Fruit fly (Drosophila melanogaster) whole organism, embryonic: ENCODE results near the gene CG1575.

Experiments used
- Antp ChIP-seq: fragments of 200-800 bp; sonication (Bioruptor generic); optimal IDR thresholded peaks from 3 replicates; lab custom pipeline; 2016; ENCODE audit warnings: missing biosample characterization, missing genetic modification characterization
- CG12219 ChIP-seq: fragments of 200-800 bp; sonication (Bioruptor generic); optimal IDR thresholded peaks from 3 replicates; lab custom pipeline; 2018; ENCODE audit warnings: missing biosample characterization, mild to moderate bottlenecking, missing genetic modification characterization
- CG12391 ChIP-seq: fragments of 200-800 bp; sonication (Bioruptor generic); optimal IDR thresholded peaks from 3 replicates; lab custom pipeline; 2018; ENCODE audit warnings: missing biosample characterization, mild to moderate bottlenecking, missing genetic modification characterization, moderate library complexity
- CG14014 ChIP-seq: fragments of 200-800 bp; sonication (Bioruptor generic); IDR thresholded peaks from 2 replicates; pipeline ENCODE4 v1.3.6; 2022; ENCODE audit warnings: missing biosample characterization, missing genetic modification characterization
- CG1529 ChIP-seq: fragments of 200-800 bp; sonication (Bioruptor generic); optimal IDR thresholded peaks from 3 replicates; lab custom pipeline; 2018; ENCODE audit warnings: missing biosample characterization, missing genetic modification characterization
- CG17361 ChIP-seq: fragments of 200-800 bp; sonication (Bioruptor generic); IDR thresholded peaks from 3 replicates; pipeline ENCODE4 v1.3.6; 2022; ENCODE audit warnings: missing biosample characterization, missing genetic modification characterization
- CG1792 ChIP-seq: fragments of 200-800 bp; sonication (Bioruptor generic); optimal IDR thresholded peaks from 2 replicates; lab custom pipeline; 2016; ENCODE audit warnings: missing biosample characterization, missing genetic modification characterization
- CG1832 ChIP-seq: fragments of 200-800 bp; sonication (Bioruptor generic); optimal IDR thresholded peaks from 2 replicates; lab custom pipeline; 2017; ENCODE audit warnings: missing biosample characterization, mild to moderate bottlenecking, missing genetic modification characterization, inconsistent platforms
- CG2129 ChIP-seq: fragments of 200-800 bp; sonication (Bioruptor generic); IDR thresholded peaks from 2 replicates; pipeline ENCODE4 v1.3.6; 2022; ENCODE audit warnings: missing biosample characterization, missing genetic modification characterization; ENCODE audit not compliant: partially characterized antibody
- CG2199 ChIP-seq: fragments of 200-800 bp; sonication (Bioruptor generic); IDR thresholded peaks from 3 replicates; pipeline ENCODE4 v1.3.6; 2022; ENCODE audit warnings: missing biosample characterization, missing genetic modification characterization
- CG4328 ChIP-seq: fragments of 200-800 bp; sonication (Bioruptor generic); optimal IDR thresholded peaks from 3 replicates; lab custom pipeline; 2017; ENCODE audit warnings: missing biosample characterization, missing genetic modification reagents, missing genetic modification characterization
- CG4404 ChIP-seq: fragments of 200-800 bp; sonication (Bioruptor generic); IDR thresholded peaks from 2 replicates; pipeline ENCODE4 v1.3.6; 2022; ENCODE audit warnings: missing biosample characterization, missing genetic modification characterization
- CG6254 ChIP-seq: fragments of 200-800 bp; sonication (Bioruptor generic); optimal IDR thresholded peaks from 3 replicates; lab custom pipeline; 2017; ENCODE audit warnings: mild to moderate bottlenecking, missing biosample characterization, missing genetic modification reagents, missing genetic modification characterization
- CG8359 ChIP-seq: fragments of 200-800 bp; sonication (Bioruptor generic); optimal IDR thresholded peaks from 2 replicates; lab custom pipeline; 2017; ENCODE audit warnings: missing biosample characterization, mild to moderate bottlenecking, missing genetic modification characterization, borderline replicate concordance
- CkIIα-i1 ChIP-seq: fragments of 200-800 bp; sonication (Bioruptor generic); IDR thresholded peaks from 2 replicates; pipeline ENCODE4 v1.3.6; 2022; ENCODE audit warnings: missing biosample characterization, missing genetic modification characterization
- CrebB ChIP-seq: fragments of 200-800 bp; sonication (Bioruptor generic); optimal IDR thresholded peaks from 3 replicates; lab custom pipeline; 2018; ENCODE audit warnings: missing biosample characterization, mild to moderate bottlenecking, missing genetic modification characterization
- D19A ChIP-seq: fragments of 200-800 bp; optimal IDR thresholded peaks from 3 replicates; lab custom pipeline; 2019; ENCODE audit warnings: missing biosample characterization, mild to moderate bottlenecking, missing genetic modification characterization, moderate library complexity
- Dfd ChIP-seq, 2 experiments: fragments of >200 bp; optimal IDR thresholded peaks; 2 replicates each; lab custom pipeline; 2017; ENCODE audit warnings: missing biosample characterization in 2 of 2, missing genetic modification characterization in 2 of 2
- Fer1 ChIP-seq: fragments of 200-800 bp; sonication (Bioruptor generic); optimal IDR thresholded peaks from 2 replicates; lab custom pipeline; 2017; ENCODE audit warnings: missing biosample characterization, mild to moderate bottlenecking, missing genetic modification characterization
- HHEX ChIP-seq: fragments of 200-800 bp; sonication (Bioruptor generic); optimal IDR thresholded peaks from 3 replicates; lab custom pipeline; 2017; ENCODE audit warnings: missing biosample characterization, mild to moderate bottlenecking, missing genetic modification characterization, missing genetic modification reagents
- HLH54F ChIP-seq: fragments of 200-800 bp; sonication (Bioruptor generic); optimal IDR thresholded peaks from 3 replicates; lab custom pipeline; 2016; ENCODE audit warnings: missing biosample characterization, missing genetic modification characterization
- Hr51 ChIP-seq, 2 experiments: fragments of 200-800 bp; sonication (Bioruptor generic); optimal IDR thresholded peaks; 2 replicates in 1 of 2; 3 replicates in 1 of 2; lab custom pipeline; 2016 to 2018; ENCODE audit warnings: missing biosample characterization in 2 of 2, missing genetic modification characterization in 2 of 2, mild to moderate bottlenecking in 1 of 2, moderate library complexity in 1 of 2
- Mrtf ChIP-seq: fragments of 200-800 bp; sonication (Bioruptor generic); IDR thresholded peaks from 3 replicates; pipeline ENCODE4 v1.3.6; 2022; ENCODE audit warnings: missing biosample characterization, missing genetic modification characterization
- NK7.1 ChIP-seq: fragments of 200-800 bp; sonication (Bioruptor generic); optimal IDR thresholded peaks from 3 replicates; lab custom pipeline; 2016; ENCODE audit warnings: missing biosample characterization, missing genetic modification characterization
- Oaz ChIP-seq: fragments of 200-800 bp; sonication (Bioruptor generic); IDR thresholded peaks from 2 replicates; pipeline ENCODE4 v1.3.6; 2022; ENCODE audit warnings: missing biosample characterization, missing genetic modification characterization
- Opbp ChIP-seq: fragments of 200-800 bp; sonication (Bioruptor generic); IDR thresholded peaks from 3 replicates; pipeline ENCODE4 v1.3.6; 2022; ENCODE audit warnings: missing biosample characterization, missing genetic modification characterization; ENCODE audit not compliant: partially characterized antibody
- Ravus ChIP-seq: fragments of 200-800 bp; sonication (Bioruptor generic); IDR thresholded peaks from 2 replicates; pipeline ENCODE4 v1.3.6; 2022; ENCODE audit warnings: missing biosample characterization, missing genetic modification characterization
- Rfx ChIP-seq: fragments of 200-800 bp; sonication (Bioruptor generic); IDR thresholded peaks from 2 replicates; pipeline ENCODE4 v1.3.6; 2022; ENCODE audit warnings: missing biosample characterization, missing genetic modification characterization
- YL-1 ChIP-seq: fragments of 200-800 bp; sonication (Bioruptor generic); optimal IDR thresholded peaks from 3 replicates; lab custom pipeline; 2017; ENCODE audit warnings: missing biosample characterization, mild to moderate bottlenecking, missing genetic modification characterization
- ap ChIP-seq: fragments of 200-800 bp; sonication (Bioruptor generic); IDR thresholded peaks from 2 replicates; pipeline ENCODE4 v1.3.6; 2022; ENCODE audit warnings: missing biosample characterization, missing genetic modification characterization
- ara ChIP-seq: fragments of 200-800 bp; sonication (Bioruptor generic); IDR thresholded peaks from 2 replicates; pipeline ENCODE4 v1.3.6; 2022; ENCODE audit warnings: missing biosample characterization, missing genetic modification characterization
- bsh ChIP-seq, 2 experiments: fragments of 200-800 bp; sonication (Bioruptor generic); optimal IDR thresholded peaks; 2 replicates each; lab custom pipeline; 2017 to 2018; ENCODE audit warnings: mild to moderate bottlenecking in 2 of 2, missing biosample characterization in 2 of 2, missing genetic modification characterization in 2 of 2, moderate library complexity in 1 of 2
- chinmo ChIP-seq: fragments of 200-800 bp; sonication (Bioruptor generic); IDR thresholded peaks from 4 replicates; pipeline ENCODE4 v1.3.6; 2022; ENCODE audit warnings: missing biosample characterization, missing genetic modification characterization; ENCODE audit not compliant: partially characterized antibody
- dan ChIP-seq: fragments of 200-800 bp; sonication (Bioruptor generic); IDR thresholded peaks from 2 replicates; pipeline ENCODE4 v1.3.6; 2022; ENCODE audit warnings: missing biosample characterization, missing genetic modification characterization
- dati ChIP-seq: fragments of 200-800 bp; sonication (Bioruptor generic); IDR thresholded peaks from 2 replicates; pipeline ENCODE4 v1.3.6; 2022; ENCODE audit warnings: missing biosample characterization, missing genetic modification characterization
- ems ChIP-seq: fragments of 200-800 bp; sonication (Bioruptor generic); optimal IDR thresholded peaks from 3 replicates; lab custom pipeline; 2016; ENCODE audit warnings: missing biosample characterization, missing genetic modification characterization
- esg ChIP-seq: fragments of 200-800 bp; sonication (Bioruptor generic); conservative IDR thresholded peaks from 2 replicates; pipeline ENCODE4 v1.3.6; 2022; ENCODE audit warnings: missing biosample characterization, missing genetic modification characterization
- ewg ChIP-seq: fragments of 200-800 bp; sonication (Bioruptor generic); optimal IDR thresholded peaks from 3 replicates; lab custom pipeline; 2017; ENCODE audit warnings: mild to moderate bottlenecking, missing biosample characterization, missing genetic modification reagents, missing genetic modification characterization
- eyg ChIP-seq: fragments of 200-800 bp; sonication (Bioruptor generic); optimal IDR thresholded peaks from 3 replicates; lab custom pipeline; 2016; ENCODE audit warnings: missing biosample characterization, missing genetic modification characterization
- gcm2 ChIP-seq: fragments of 200-800 bp; sonication (Bioruptor generic); optimal IDR thresholded peaks from 2 replicates; lab custom pipeline; 2016; ENCODE audit warnings: missing biosample characterization, missing genetic modification characterization
- jigr1 ChIP-seq: fragments of 200-800 bp; sonication (Bioruptor generic); IDR thresholded peaks from 3 replicates; pipeline ENCODE4 v1.3.6; 2022; ENCODE audit warnings: missing biosample characterization, missing genetic modification characterization
- kni ChIP-seq: fragments of 200-800 bp; sonication (Bioruptor generic); optimal IDR thresholded peaks from 3 replicates; lab custom pipeline; 2017; ENCODE audit warnings: mild to moderate bottlenecking, missing biosample characterization, missing genetic modification reagents, missing genetic modification characterization
- oc ChIP-seq: fragments of 200-800 bp; sonication (Bioruptor generic); optimal IDR thresholded peaks from 2 replicates; lab custom pipeline; 2018; ENCODE audit warnings: missing biosample characterization, mild to moderate bottlenecking, missing genetic modification characterization, moderate library complexity
- repo ChIP-seq: fragments of 200-800 bp; sonication (Bioruptor generic); optimal IDR thresholded peaks from 2 replicates; lab custom pipeline; 2016; ENCODE audit warnings: missing biosample characterization, missing genetic modification characterization
- sd ChIP-seq: fragments of 200-800 bp; sonication (Bioruptor generic); optimal IDR thresholded peaks from 3 replicates; lab custom pipeline; 2018; ENCODE audit warnings: missing biosample characterization, mild to moderate bottlenecking, missing genetic modification characterization, moderate library complexity
- sim ChIP-seq: fragments of 200-800 bp; sonication (Bioruptor generic); IDR thresholded peaks from 2 replicates; pipeline ENCODE4 v1.3.6; 2022; ENCODE audit warnings: missing biosample characterization, missing genetic modification characterization
- sr ChIP-seq: fragments of 200-800 bp; sonication (Bioruptor generic); IDR thresholded peaks from 3 replicates; pipeline ENCODE4 v1.3.6; 2022; ENCODE audit warnings: missing biosample characterization, missing genetic modification characterization
- tap ChIP-seq: fragments of 200-800 bp; optimal IDR thresholded peaks from 3 replicates; lab custom pipeline; 2019; ENCODE audit warnings: missing biosample characterization, mild to moderate bottlenecking, missing genetic modification characterization, moderate library complexity
- tna ChIP-seq: fragments of 200-800 bp; sonication (Bioruptor generic); IDR thresholded peaks from 2 replicates; pipeline ENCODE4 v1.3.6; 2022; ENCODE audit warnings: missing biosample characterization, missing genetic modification characterization; ENCODE audit not compliant: partially characterized antibody
- toy ChIP-seq: fragments of 200-800 bp; sonication (Bioruptor generic); IDR thresholded peaks from 2 replicates; pipeline ENCODE4 v1.3.6; 2022; ENCODE audit warnings: missing biosample characterization, missing genetic modification characterization
- wek ChIP-seq: fragments of 200-800 bp; sonication (Bioruptor generic); optimal IDR thresholded peaks from 3 replicates; lab custom pipeline; 2018; ENCODE audit warnings: missing biosample characterization, mild to moderate bottlenecking, missing genetic modification characterization, moderate library complexity

CG1575 gene

dm6 chrX:8125224-8125649, 8.4 kb downstream of the CG1575 start (continued):
- no peak for TF ChIP-seq Rfx (GFP tag; lab: Robert Waterston, UW)
- TF ChIP-seq Mrtf (GFP tag; lab: Robert Waterston, UW), result no peak
- no peak for TF ChIP-seq gcm2 (GFP tag; lab: Kevin White, UChicago)
- TF ChIP-seq CG4404 (GFP tag; lab: Robert Waterston, UW), result no peak
- no peak for TF ChIP-seq sd (tag; lab: Kevin White, UChicago)
- no peak for TF ChIP-seq Opbp
- no peak for TF ChIP-seq CG2199 (GFP tag; lab: Robert Waterston, UW)
- TF ChIP-seq dan, result no peak
- peak; percentile 81; the same call in 2 of the 3 replicates for TF ChIP-seq CG17361
- no peak for TF ChIP-seq sim (GFP tag; lab: Robert Waterston, UW)
- TF ChIP-seq Ravus (GFP tag; lab: Robert Waterston, UW), result no peak
- TF ChIP-seq D19A (tag; lab: Kevin White, UChicago), result peak; percentile 60
- peak; percentile 49 for TF ChIP-seq CG12391 (tag; lab: Kevin White, UChicago)
- no peak for TF ChIP-seq NK7.1 (GFP tag; lab: Kevin White, UChicago)
- TF ChIP-seq Fer1 (GFP tag; lab: Kevin White, UChicago), result peak; percentile 37
- no peak for TF ChIP-seq ems (GFP tag; lab: Kevin White, UChicago)
- TF ChIP-seq repo (GFP tag; lab: Kevin White, UChicago), result no peak
- TF ChIP-seq esg (GFP tag; lab: Robert Waterston, UW), result 0 out of 2 replicates have a peak, but pooled peaks have one; percentile 27
- TF ChIP-seq jigr1 (GFP tag; lab: Robert Waterston, UW), result no peak
- TF ChIP-seq CkIIα-i1, result no peak
- TF ChIP-seq CG6254 (GFP tag; lab: Kevin White, UChicago), result peak; percentile 59
- peak in 1 of 2 experiments; percentile 71 for TF ChIP-seq Hr51 (GFP tag; optimal IDR thresholded peaks at IDR 0.05; lab: Kevin White, UChicago)
- 0 out of 4 replicates have a peak, but pooled peaks have one; percentile 20 for TF ChIP-seq chinmo (GFP tag; lab: Robert Waterston, UW)
- no peak for TF ChIP-seq Oaz
- no peak for TF ChIP-seq sr (GFP tag; lab: Robert Waterston, UW)
- peak; percentile 26 for TF ChIP-seq HHEX
- TF ChIP-seq CG4328 (GFP tag; lab: Kevin White, UChicago), result peak; percentile 3
- peak; percentile 45 for TF ChIP-seq oc (tag; lab: Kevin White, UChicago)
- peak; percentile 57 for TF ChIP-seq tap (tag; lab: Kevin White, UChicago)
- no peak for TF ChIP-seq CrebB (tag; lab: Kevin White, UChicago)
- no peak for TF ChIP-seq CG1832 (GFP tag; lab: Kevin White, UChicago)
- TF ChIP-seq CG1792 (GFP tag; lab: Kevin White, UChicago), result no peak
- TF ChIP-seq eyg (GFP tag; lab: Kevin White, UChicago), result no peak
- TF ChIP-seq CG14014 (GFP tag; lab: Robert Waterston, UW), result no peak
- no peak for TF ChIP-seq wek
- no peak for TF ChIP-seq Antp (GFP tag; lab: Kevin White, UChicago)
- peak; percentile 9 for TF ChIP-seq CG1529 (GFP tag; lab: Kevin White, UChicago)
- no peak for TF ChIP-seq toy
- no peak for TF ChIP-seq HLH54F (GFP tag; lab: Kevin White, UChicago)
- no peak for TF ChIP-seq ara
- no peak for TF ChIP-seq dati (GFP tag; lab: Robert Waterston, UW)
- TF ChIP-seq CG12219 (GFP tag; lab: Kevin White, UChicago), result no peak
- no peak for TF ChIP-seq ap (GFP tag; lab: Robert Waterston, UW)
- no peak for TF ChIP-seq CG8359
- TF ChIP-seq CG2129 (GFP tag; lab: Robert Waterston, UW), result no peak
- TF ChIP-seq Dfd (GFP tag; optimal IDR thresholded peaks at IDR 0.05; lab: Kevin White, UChicago), result no peak
- TF ChIP-seq tna (GFP tag; lab: Robert Waterston, UW), result no peak
- TF ChIP-seq ewg, result peak; percentile 39
- TF ChIP-seq kni, result no peak
- peak in 1 of 2 experiments; percentile 60 for TF ChIP-seq bsh (GFP tag; optimal IDR thresholded peaks at IDR 0.05; lab: Kevin White, UChicago)
- TF ChIP-seq YL-1 (GFP tag; lab: Kevin White, UChicago), result no peak
